Worm (Caenorhabditis elegans) whole organism, late embryonic: Measurements from ENCODE around the gene pqn-90.

Experiments used
- lin-11 ChIP-seq: fragments of 200-800 bp; sonication (Bioruptor generic); optimal IDR thresholded peaks from 2 replicates; lab custom pipeline; 2018; ENCODE audit warnings: mild to moderate bottlenecking, missing genetic modification characterization, missing compliant biosample characterization
- sox-2 ChIP-seq: fragments of 200-800 bp; sonication (Bioruptor generic); IDR thresholded peaks from 2 replicates; pipeline ENCODE4 v1.3.6; 2022; ENCODE audit warnings: missing genetic modification reagents, missing genetic modification characterization, missing compliant biosample characterization
- unc-42 ChIP-seq: sonication (generic microtip); optimal IDR thresholded peaks from 2 replicates; lab custom pipeline; 2016; ENCODE audit warnings: missing genotype, missing genetic modification characterization, missing compliant biosample characterization

ce11 chrIV:15328092-15328491, 37.0 kb upstream of the pqn-90 start, which contains the start of gene tbx-40:
- TF ChIP-seq lin-11 (tag; lab: Kevin White, UChicago) (no peak), unc-42 (tag; lab: Kevin White, UChicago) (no peak), sox-2 (GFP tag; lab: Robert Waterston, UW) (no peak)
